Worm (Caenorhabditis elegans): Measurements from ENCODE around the gene wdr-5.3.

- TF ChIP-seq lin-39 (tag; optimal IDR thresholded peaks at IDR 0.05) = no peak
- no peak for TF ChIP-seq fos-1 (tag; optimal IDR thresholded peaks at IDR 0.05)
- TF ChIP-seq nhr-85 (tag) = peak; percentile 61
- TF ChIP-seq vab-15 (tag; optimal IDR thresholded peaks at IDR 0.05) = no peak
- TF ChIP-seq elt-2 (tag; optimal IDR thresholded peaks at IDR 0.05) = no peak
- TF ChIP-seq ces-1 (GFP tag; optimal IDR thresholded peaks at IDR 0.05) = no peak
- no peak for TF ChIP-seq ztf-11 (tag; optimal IDR thresholded peaks at IDR 0.05)
- no peak for TF ChIP-seq skn-1 (tag; optimal IDR thresholded peaks at IDR 0.05)
- TF ChIP-seq ama-1 (optimal IDR thresholded peaks at IDR 0.05) = no peak
- no peak for TF ChIP-seq efl-1 (optimal IDR thresholded peaks at IDR 0.05)
- no peak for TF ChIP-seq efl-1 (GFP tag; optimal IDR thresholded peaks at IDR 0.05 in 1 of 2)
- no peak for TF ChIP-seq mdl-1 (tag; optimal IDR thresholded peaks at IDR 0.05)
- no peak for TF ChIP-seq hpl-2 (GFP tag; optimal IDR thresholded peaks at IDR 0.05)
- no peak for TF ChIP-seq blmp-1 (tag; optimal IDR thresholded peaks at IDR 0.05)
Observed at ce11 chrV:10758658-10759057, 21.7 kb downstream of the wdr-5.3 start, which contains the start of gene F28H7.8.

Measured in whole organism, L1 larva.